Worm (Caenorhabditis elegans) whole organism, young adult: ENCODE measurements around the gene F54H12.7.

Experiments used
- B0035.1 ChIP-seq: sonication (generic microtip); optimal IDR thresholded peaks from 2 replicates; lab custom pipeline; 2016; ENCODE audit warnings: missing genetic modification characterization, mild to moderate bottlenecking, missing compliant biosample characterization, missing genotype, missing genetic modification reagents
- B0261.1 ChIP-seq: sonication (generic microtip); optimal IDR thresholded peaks from 2 replicates; lab custom pipeline; 2016; ENCODE audit warnings: mild to moderate bottlenecking, missing genetic modification characterization, moderate library complexity, missing compliant biosample characterization
- B0336.3 ChIP-seq: fragments of 200-800 bp; sonication (Bioruptor generic); IDR thresholded peaks from 2 replicates; pipeline ENCODE4 v1.3.6; 2022; ENCODE audit warnings: missing genetic modification characterization, missing compliant biosample characterization
- D2030.7 ChIP-seq: fragments of 200-800 bp; sonication (Bioruptor generic); IDR thresholded peaks from 2 replicates; pipeline ENCODE4 v1.3.6; 2022; ENCODE audit warnings: missing genetic modification reagents, missing genetic modification characterization, missing compliant biosample characterization
- F33H1.4 ChIP-seq: fragments of 200-800 bp; sonication (Bioruptor generic); IDR thresholded peaks from 2 replicates; pipeline ENCODE4 v1.3.6; 2022; ENCODE audit warnings: missing genetic modification reagents, missing genetic modification characterization, missing compliant biosample characterization
- K11D2.4 ChIP-seq: fragments of 200-800 bp; sonication (Bioruptor generic); IDR thresholded peaks from 2 replicates; pipeline ENCODE4 v1.3.6; 2022; ENCODE audit warnings: missing genetic modification reagents, missing genetic modification characterization, missing compliant biosample characterization
- K12H6.12 ChIP-seq: fragments of 200-800 bp; sonication (Bioruptor generic); optimal IDR thresholded peaks from 2 replicates; lab custom pipeline; 2018; ENCODE audit warnings: mild to moderate bottlenecking, missing genetic modification characterization, missing compliant biosample characterization
- Y53G8AR.9 ChIP-seq: fragments of 200-800 bp; sonication (Bioruptor generic); conservative IDR thresholded peaks from 2 replicates; pipeline ENCODE4 v1.3.6; 2022; ENCODE audit warnings: missing genetic modification reagents, missing genetic modification characterization, missing compliant biosample characterization
- Y79H2A.3 ChIP-seq: fragments of 200-800 bp; sonication (Bioruptor generic); conservative IDR thresholded peaks from 2 replicates; pipeline ENCODE4 v1.3.6; 2022; ENCODE audit warnings: missing genetic modification reagents, missing genetic modification characterization, missing compliant biosample characterization
- ZK185.1 ChIP-seq: sonication (generic microtip); optimal IDR thresholded peaks from 2 replicates; lab custom pipeline; 2016; ENCODE audit warnings: mild to moderate bottlenecking, missing genetic modification characterization, missing compliant biosample characterization; ENCODE audit not compliant: poor library complexity, severe bottlenecking
- ama-1 ChIP-seq, 3 experiments: fragments of 150-350 bp in 1 of 3; sonication (generic microtip) in 2 of 3; optimal IDR thresholded peaks; 2 replicates each; lab custom pipeline; 2014 to 2018; ENCODE audit warnings: missing biosample characterization in 2 of 3, missing genetic modification characterization in 2 of 3, missing genetic modification reagents in 2 of 3
- aptf-3 ChIP-seq: fragments of 200-800 bp; sonication (Bioruptor generic); IDR thresholded peaks from 2 replicates; pipeline ENCODE4 v1.3.6; 2022; ENCODE audit warnings: missing genetic modification characterization, missing compliant biosample characterization
- atf-7 ChIP-seq: sonication (generic microtip); optimal IDR thresholded peaks from 2 replicates; lab custom pipeline; 2017; ENCODE audit warnings: mild to moderate bottlenecking, missing genetic modification characterization, missing compliant biosample characterization
- attf-6 ChIP-seq: fragments of 200-800 bp; sonication (Bioruptor generic); IDR thresholded peaks from 2 replicates; pipeline ENCODE4 v1.3.6; 2022; ENCODE audit warnings: missing genetic modification reagents, missing genetic modification characterization, missing compliant biosample characterization
- bed-1 ChIP-seq: fragments of 200-800 bp; sonication (Bioruptor generic); IDR thresholded peaks from 2 replicates; pipeline ENCODE4 v1.3.6; 2022; ENCODE audit warnings: missing genetic modification reagents, missing genetic modification characterization, missing compliant biosample characterization
- cebp-1 ChIP-seq, 2 experiments: fragments of 200-800 bp in 1 of 2; sonication (Bioruptor generic) in 1 of 2; sonication (generic microtip) in 1 of 2; IDR thresholded peaks in 1 of 2; optimal IDR thresholded peaks in 1 of 2; 2 replicates each; pipeline versions ENCODE4 v1.3.6 to Lab custom; 2017 to 2022; ENCODE audit warnings: missing compliant biosample characterization in 2 of 2, missing genetic modification characterization in 2 of 2, mild to moderate bottlenecking in 1 of 2, missing genetic modification reagents in 1 of 2, moderate library complexity in 1 of 2
- ceh-79 ChIP-seq: sonication (generic microtip); optimal IDR thresholded peaks from 2 replicates; lab custom pipeline; 2017; ENCODE audit warnings: mild to moderate bottlenecking, missing genetic modification characterization, missing compliant biosample characterization
- die-1 ChIP-seq: sonication (generic microtip); optimal IDR thresholded peaks from 2 replicates; lab custom pipeline; 2016; ENCODE audit warnings: missing genotype, mild to moderate bottlenecking, missing genetic modification characterization, missing compliant biosample characterization
- dpl-1 ChIP-seq: fragments of 150-350 bp; optimal IDR thresholded peaks from 2 replicates; lab custom pipeline; 2014; ENCODE audit warnings: missing biosample characterization, missing genetic modification reagents, missing genetic modification characterization
- egrh-3 ChIP-seq: fragments of 200-800 bp; sonication (Bioruptor generic); IDR thresholded peaks from 2 replicates; pipeline ENCODE4 v1.3.6; 2022; ENCODE audit warnings: missing genetic modification reagents, missing genetic modification characterization, missing compliant biosample characterization
- ekl-4 ChIP-seq: fragments of 200-800 bp; sonication (Bioruptor generic); IDR thresholded peaks from 2 replicates; pipeline ENCODE4 v1.3.6; 2022; ENCODE audit warnings: missing genetic modification reagents, missing genetic modification characterization, missing compliant biosample characterization
- him-1 ChIP-seq: sonication (generic microtip); optimal IDR thresholded peaks from 2 replicates; lab custom pipeline; 2016; ENCODE audit warnings: missing genotype, missing genetic modification reagents, missing genetic modification characterization, missing compliant biosample characterization
- hlh-26 ChIP-seq: fragments of 200-800 bp; sonication (Bioruptor generic); conservative IDR thresholded peaks from 2 replicates; pipeline ENCODE4 v1.3.6; 2022; ENCODE audit warnings: missing genetic modification reagents, missing genetic modification characterization, missing compliant biosample characterization
- hsf-1 ChIP-seq: fragments of 200-800 bp; sonication (Bioruptor generic); IDR thresholded peaks from 2 replicates; pipeline ENCODE4 v1.3.6; 2022; ENCODE audit warnings: missing genetic modification reagents, missing genetic modification characterization, missing compliant biosample characterization
- lin-26 ChIP-seq: fragments of 200-800 bp; sonication (Bioruptor generic); IDR thresholded peaks from 2 replicates; pipeline ENCODE4 v1.3.6; 2022; ENCODE audit warnings: missing genetic modification reagents, missing genetic modification characterization, missing compliant biosample characterization
- lin-35 ChIP-seq, 3 experiments: fragments of 150-350 bp in 2 of 3; sonication (generic microtip) in 1 of 3; optimal IDR thresholded peaks; 2 replicates each; lab custom pipeline; 2014 to 2018; ENCODE audit warnings: missing biosample characterization in 3 of 3, missing genetic modification characterization in 3 of 3, missing genetic modification reagents in 3 of 3
- lin-54 ChIP-seq: fragments of 200-800 bp; sonication (Bioruptor generic); optimal IDR thresholded peaks from 2 replicates; lab custom pipeline; 2018; ENCODE audit warnings: mild to moderate bottlenecking, missing genetic modification characterization, missing compliant biosample characterization
- lsl-1 ChIP-seq: fragments of 200-800 bp; sonication (Bioruptor generic); optimal IDR thresholded peaks from 2 replicates; lab custom pipeline; 2018; ENCODE audit warnings: mild to moderate bottlenecking, missing genetic modification characterization, moderate library complexity, missing compliant biosample characterization
- madf-10 ChIP-seq: sonication (generic microtip); optimal IDR thresholded peaks from 2 replicates; lab custom pipeline; 2016; ENCODE audit warnings: mild to moderate bottlenecking, missing genetic modification characterization, missing compliant biosample characterization
- madf-6 ChIP-seq: fragments of 200-800 bp; sonication (Bioruptor generic); IDR thresholded peaks from 2 replicates; pipeline ENCODE4 v1.3.6; 2022; ENCODE audit warnings: missing genetic modification reagents, missing genetic modification characterization, missing compliant biosample characterization
- madf-8 ChIP-seq: fragments of 200-800 bp; sonication (Bioruptor generic); conservative IDR thresholded peaks from 2 replicates; pipeline ENCODE4 v1.3.6; 2022; ENCODE audit warnings: missing genetic modification reagents, missing genetic modification characterization, missing compliant biosample characterization
- nhr-120 ChIP-seq: fragments of 200-800 bp; sonication (Bioruptor generic); IDR thresholded peaks from 2 replicates; pipeline ENCODE4 v1.3.6; 2022; ENCODE audit warnings: missing genetic modification characterization, missing compliant biosample characterization
- nhr-80 ChIP-seq: sonication (generic microtip); optimal IDR thresholded peaks from 2 replicates; lab custom pipeline; 2016; ENCODE audit warnings: missing genetic modification characterization, missing compliant biosample characterization
- nhr-90 ChIP-seq: sonication (generic microtip); optimal IDR thresholded peaks from 2 replicates; lab custom pipeline; 2016; ENCODE audit warnings: missing genotype, mild to moderate bottlenecking, missing genetic modification characterization, missing compliant biosample characterization
- pha-4 ChIP-seq: fragments of 150-350 bp; sonication (generic microtip); optimal IDR thresholded peaks from 2 replicates; lab custom pipeline; 2014; ENCODE audit warnings: missing biosample characterization, missing genetic modification reagents, missing genetic modification characterization
- rcor-1 ChIP-seq: fragments of 200-800 bp; sonication (Bioruptor generic); IDR thresholded peaks from 2 replicates; pipeline ENCODE4 v1.3.6; 2022; ENCODE audit warnings: missing genetic modification reagents, missing genetic modification characterization, missing compliant biosample characterization
- rec-8 ChIP-seq, 2 experiments: sonication (generic microtip); optimal IDR thresholded peaks; 2 replicates each; lab custom pipeline; 2016; ENCODE audit warnings: mild to moderate bottlenecking in 2 of 2, missing genetic modification characterization in 2 of 2, missing genetic modification reagents in 2 of 2, missing genotype in 2 of 2, missing biosample characterization in 1 of 2, missing compliant biosample characterization in 1 of 2, moderate library complexity in 1 of 2
- repo-1 ChIP-seq: sonication (generic microtip); optimal IDR thresholded peaks from 2 replicates; lab custom pipeline; 2017; ENCODE audit warnings: mild to moderate bottlenecking, missing genetic modification characterization, missing compliant biosample characterization
- tbp1 ChIP-seq: fragments of 200-800 bp; sonication (Bioruptor generic); optimal IDR thresholded peaks from 2 replicates; lab custom pipeline; 2018; ENCODE audit warnings: mild to moderate bottlenecking, missing genetic modification characterization, missing compliant biosample characterization
- xnd-1 ChIP-seq: sonication (generic microtip); optimal IDR thresholded peaks from 2 replicates; lab custom pipeline; 2016; ENCODE audit warnings: missing genotype, missing genetic modification reagents, missing genetic modification characterization, missing compliant biosample characterization
- ztf-18 ChIP-seq: sonication (generic microtip); optimal IDR thresholded peaks from 2 replicates; lab custom pipeline; 2016; ENCODE audit warnings: missing genotype, mild to moderate bottlenecking, missing genetic modification characterization, missing compliant biosample characterization
- ztf-26 ChIP-seq: sonication (generic microtip); optimal IDR thresholded peaks from 2 replicates; lab custom pipeline; 2017; ENCODE audit warnings: missing genetic modification characterization, missing compliant biosample characterization
- ztf-3 ChIP-seq: fragments of 200-800 bp; sonication (Bioruptor generic); optimal IDR thresholded peaks from 2 replicates; lab custom pipeline; 2018; ENCODE audit warnings: mild to moderate bottlenecking, missing genetic modification characterization, missing compliant biosample characterization

F54H12.7 gene

ce11 chrIII:7977224-7977623, 8.1 kb downstream of the F54H12.7 start (continued):
- TF ChIP-seq him-1 (tag; lab: Kevin White, UChicago) (no peak), K11D2.4 (GFP tag; lab: Robert Waterston, UW) (0 out of 2 replicates have a peak, but pooled peaks have one; percentile 52), ztf-3 (GFP tag; lab: Kevin White, UChicago) (peak; percentile 2), Y79H2A.3 (GFP tag; lab: Robert Waterston, UW) (0 out of 2 replicates have a peak, but pooled peaks have one; percentile 20), Y53G8AR.9 (no peak), B0336.3 (no peak), ceh-79 (tag; lab: Kevin White, UChicago) (peak; percentile 18), ZK185.1 (tag; lab: Kevin White, UChicago) (peak; percentile 14), lsl-1 (GFP tag; lab: Kevin White, UChicago) (no peak), ama-1 (optimal IDR thresholded peaks at IDR 0.05; lab: Kevin White, UChicago) (peak; percentile 5), ama-1 (GFP tag; optimal IDR thresholded peaks at IDR 0.05; lab: Kevin White, UChicago) (no peak), lin-54 (GFP tag; lab: Kevin White, UChicago) (peak; percentile 15), repo-1 (tag; lab: Kevin White, UChicago) (peak; percentile 87), madf-8 (GFP tag; lab: Robert Waterston, UW) (no peak), hsf-1 (GFP tag; lab: Robert Waterston, UW) (0 out of 2 replicates have a peak, but pooled peaks have one; percentile 32), nhr-120 (GFP tag; lab: Robert Waterston, UW) (0 out of 2 replicates have a peak, but pooled peaks have one; percentile 44), lin-26 (0 out of 2 replicates have a peak, but pooled peaks have one; percentile 36), B0035.1 (peak; percentile 27)

- TF ChIP-seq lin-35 (GFP tag; optimal IDR thresholded peaks at IDR 0.05; lab: Kevin White, UChicago), result peak in 1 of 3 experiments; percentile 10
- TF ChIP-seq lsl-1 (GFP tag; lab: Kevin White, UChicago), result peak; percentile 70
- peak; percentile 29 for TF ChIP-seq xnd-1 (tag; lab: Kevin White, UChicago)
- peak; percentile 77 for TF ChIP-seq madf-8 (GFP tag; lab: Robert Waterston, UW)
- no peak for TF ChIP-seq nhr-120 (GFP tag; lab: Robert Waterston, UW)
- peak; percentile 45; the same call in 1 of the 2 replicates for TF ChIP-seq F33H1.4 (GFP tag; lab: Robert Waterston, UW)
- peak; percentile 2 for TF ChIP-seq dpl-1
- TF ChIP-seq madf-6 (GFP tag; lab: Robert Waterston, UW), result peak; percentile 81
- TF ChIP-seq nhr-90, result no peak
- no peak for TF ChIP-seq K12H6.12
- TF ChIP-seq bed-1 (GFP tag; lab: Robert Waterston, UW), result no peak
- no peak for TF ChIP-seq pha-4 (tag; lab: Kevin White, UChicago)
These were observed 8.6 kb downstream of the F54H12.7 start, which contains the start of gene C06G4.4 for ce11 chrIII:7977777-7978176. Gene C06G4.4, minus strand, starts transcription at chrIII:7977812.

ce11 chrIII:7978289-7978688, 9.1 kb downstream of the F54H12.7 start:
- peak; percentile 7 for TF ChIP-seq lsl-1 (GFP tag; lab: Kevin White, UChicago)
- no peak for TF ChIP-seq cebp-1 (GFP tag; IDR thresholded peaks at IDR 0.05; lab: Robert Waterston, UW)
- peak; percentile 9 for TF ChIP-seq cebp-1 (tag; optimal IDR thresholded peaks at IDR 0.05; lab: Kevin White, UChicago)
- TF ChIP-seq lin-54 (GFP tag; lab: Kevin White, UChicago), result peak; percentile 26
- TF ChIP-seq ztf-26, result peak; percentile 13
- TF ChIP-seq egrh-3 (GFP tag; lab: Robert Waterston, UW), result no peak
- TF ChIP-seq hlh-26 (GFP tag; lab: Robert Waterston, UW), result no peak
- no peak for TF ChIP-seq rec-8 (tag; optimal IDR thresholded peaks at IDR 0.05; lab: Kevin White, UChicago)
- TF ChIP-seq madf-10 (tag; lab: Kevin White, UChicago), result no peak
- peak; percentile 17 for TF ChIP-seq die-1 (tag; lab: Kevin White, UChicago)
- TF ChIP-seq ekl-4, result peak; percentile 47; the same call in 1 of the 2 replicates
- TF ChIP-seq B0261.1 (tag; lab: Kevin White, UChicago), result peak; percentile 64
- 0 out of 2 replicates have a peak, but pooled peaks have one; percentile 20 for TF ChIP-seq rcor-1 (GFP tag; lab: Robert Waterston, UW)
- TF ChIP-seq D2030.7 (GFP tag; lab: Robert Waterston, UW), result peak; percentile 17; the same call in 1 of the 2 replicates
- TF ChIP-seq attf-6 (GFP tag; lab: Robert Waterston, UW), result no peak
- TF ChIP-seq madf-6 (GFP tag; lab: Robert Waterston, UW), result peak; percentile 61; the same call in 1 of the 2 replicates
- TF ChIP-seq aptf-3 (GFP tag; lab: Robert Waterston, UW), result 0 out of 2 replicates have a peak, but pooled peaks have one; percentile 13
- peak; percentile 66 for TF ChIP-seq lin-26
- peak; percentile 86 for TF ChIP-seq tbp1 (GFP tag; lab: Kevin White, UChicago)
- peak; percentile 10 for TF ChIP-seq nhr-80 (tag; lab: Kevin White, UChicago)
- TF ChIP-seq atf-7 (tag; lab: Kevin White, UChicago), result no peak
- TF ChIP-seq ztf-18 (tag; lab: Kevin White, UChicago), result peak; percentile 35
